Worm (Caenorhabditis elegans) whole organism, L2 larva: ENCODE measurements around the gene hint-3.
A peak's percentile ranks its signal among the peaks of the same experiment; 100 is the strongest.

Experiments used
- R02D3.7 ChIP-seq: fragments of 150-350 bp; optimal IDR thresholded peaks from 2 replicates; lab custom pipeline; 2014; ENCODE audit warnings: missing biosample characterization, missing genetic modification characterization
- ZK546.5 ChIP-seq: sonication (generic microtip); optimal IDR thresholded peaks from 2 replicates; lab custom pipeline; 2017; ENCODE audit warnings: missing biosample characterization, missing genetic modification characterization
- aly-2 ChIP-seq: fragments of 150-350 bp; optimal IDR thresholded peaks from 2 replicates; lab custom pipeline; 2014; ENCODE audit warnings: missing biosample characterization, missing genetic modification characterization
- ama-1 ChIP-seq: fragments of 150-350 bp; optimal IDR thresholded peaks from 2 replicates; lab custom pipeline; 2018; ENCODE audit warnings: inconsistent platforms
- blmp-1 ChIP-seq: sonication (generic microtip); optimal IDR thresholded peaks from 2 replicates; lab custom pipeline; 2017; ENCODE audit warnings: missing genetic modification characterization, mild to moderate bottlenecking, missing compliant biosample characterization, antibody characterized with exemption, moderate library complexity; ENCODE audit not compliant: insufficient read depth
- ceh-16 ChIP-seq: fragments of 150-350 bp; optimal IDR thresholded peaks from 2 replicates; lab custom pipeline; 2014; ENCODE audit warnings: missing biosample characterization, missing genetic modification characterization
- dmd-4 ChIP-seq: sonication (generic microtip); optimal IDR thresholded peaks from 2 replicates; lab custom pipeline; 2017; ENCODE audit warnings: missing biosample characterization, missing genetic modification characterization
- elt-1 ChIP-seq: fragments of 150-350 bp; optimal IDR thresholded peaks from 2 replicates; lab custom pipeline; 2014; ENCODE audit warnings: missing biosample characterization, missing genetic modification characterization
- elt-3 ChIP-seq: sonication (generic microtip); optimal IDR thresholded peaks from 2 replicates; lab custom pipeline; 2017; ENCODE audit warnings: missing biosample characterization, missing genetic modification characterization
- fos-1 ChIP-seq: fragments of 150-350 bp; optimal IDR thresholded peaks from 2 replicates; lab custom pipeline; 2014; ENCODE audit warnings: missing biosample characterization, missing genetic modification characterization
- gmeb-1 ChIP-seq: fragments of 150-350 bp; optimal IDR thresholded peaks from 2 replicates; lab custom pipeline; 2014; ENCODE audit warnings: missing biosample characterization, missing genetic modification characterization
- lin-11 ChIP-seq: fragments of 150-350 bp; sonication (generic microtip); optimal IDR thresholded peaks from 2 replicates; lab custom pipeline; 2014; ENCODE audit warnings: missing biosample characterization, missing genetic modification characterization, inconsistent platforms, mixed read lengths
- lsy-2 ChIP-seq, 2 experiments: fragments of 150-350 bp in 1 of 2; sonication (generic microtip) in 1 of 2; optimal IDR thresholded peaks; 2 replicates each; lab custom pipeline; 2014 to 2017; ENCODE audit warnings: missing biosample characterization in 2 of 2, missing genetic modification characterization in 2 of 2
- mab-5 ChIP-seq: fragments of 150-350 bp; optimal IDR thresholded peaks from 2 replicates; lab custom pipeline; 2014; ENCODE audit warnings: missing biosample characterization, missing genetic modification characterization
- mdl-1 ChIP-seq, 2 experiments: fragments of 150-350 bp in 1 of 2; sonication (generic microtip) in 1 of 2; optimal IDR thresholded peaks; 2 replicates each; lab custom pipeline; 2017; ENCODE audit warnings: missing biosample characterization in 2 of 2, missing genetic modification characterization in 2 of 2
- nhr-11 ChIP-seq: fragments of 150-350 bp; optimal IDR thresholded peaks from 2 replicates; lab custom pipeline; 2014; ENCODE audit warnings: missing biosample characterization, missing genetic modification characterization
- nhr-12 ChIP-seq: fragments of 150-350 bp; optimal IDR thresholded peaks from 2 replicates; lab custom pipeline; 2014; ENCODE audit warnings: missing biosample characterization, missing genetic modification characterization
- nhr-129 ChIP-seq: fragments of 150-350 bp; optimal IDR thresholded peaks from 2 replicates; lab custom pipeline; 2014; ENCODE audit warnings: missing biosample characterization, missing genetic modification characterization
- nhr-23 ChIP-seq: fragments of 150-350 bp; optimal IDR thresholded peaks from 2 replicates; lab custom pipeline; 2014; ENCODE audit warnings: missing biosample characterization, missing genetic modification reagents, missing genetic modification characterization
- nhr-237 ChIP-seq: fragments of 150-350 bp; optimal IDR thresholded peaks from 2 replicates; lab custom pipeline; 2014; ENCODE audit warnings: missing biosample characterization, missing genetic modification characterization
- nhr-25 ChIP-seq: fragments of 150-350 bp; sonication (generic microtip); optimal IDR thresholded peaks from 3 replicates; lab custom pipeline; 2014; ENCODE audit warnings: missing biosample characterization, missing genetic modification characterization
- nhr-77 ChIP-seq: fragments of 150-350 bp; optimal IDR thresholded peaks from 2 replicates; lab custom pipeline; 2014; ENCODE audit warnings: missing biosample characterization, missing genetic modification characterization
- peb-1 ChIP-seq: fragments of 150-350 bp; optimal IDR thresholded peaks from 2 replicates; lab custom pipeline; 2014; ENCODE audit warnings: missing biosample characterization, missing genetic modification characterization
- skn-1 ChIP-seq: sonication (generic microtip); optimal IDR thresholded peaks from 2 replicates; lab custom pipeline; 2017; ENCODE audit warnings: missing biosample characterization, missing genetic modification characterization
- sma-3 ChIP-seq: sonication (generic microtip); optimal IDR thresholded peaks from 2 replicates; lab custom pipeline; 2016; ENCODE audit warnings: missing genetic modification reagents, missing genetic modification characterization, missing compliant biosample characterization
- sma-9 ChIP-seq, 2 experiments: fragments of 150-350 bp in 1 of 2; sonication (generic microtip) in 1 of 2; optimal IDR thresholded peaks; 2 replicates each; lab custom pipeline; 2014 to 2016; ENCODE audit warnings: missing genetic modification characterization in 2 of 2, mild to moderate bottlenecking in 1 of 2, missing biosample characterization in 1 of 2, missing compliant biosample characterization in 1 of 2, missing genetic modification reagents in 1 of 2, moderate library complexity in 1 of 2
- snpc-4 ChIP-seq: fragments of 150-350 bp; optimal IDR thresholded peaks from 2 replicates; lab custom pipeline; 2014; ENCODE audit warnings: missing biosample characterization, missing genetic modification characterization
- unc-39 ChIP-seq: fragments of 150-350 bp; optimal IDR thresholded peaks from 2 replicates; lab custom pipeline; 2014; ENCODE audit warnings: missing biosample characterization, missing genetic modification characterization
- unc-62 ChIP-seq: fragments of 150-350 bp; optimal IDR thresholded peaks from 2 replicates; lab custom pipeline; 2014; ENCODE audit warnings: missing biosample characterization, missing genetic modification reagents, missing genetic modification characterization
- zag-1 ChIP-seq: fragments of 150-350 bp; optimal IDR thresholded peaks from 2 replicates; lab custom pipeline; 2014; ENCODE audit warnings: missing biosample characterization, missing genetic modification characterization
- ztf-1 ChIP-seq: fragments of 200-800 bp; sonication (Bioruptor generic); conservative IDR thresholded peaks from 2 replicates; pipeline ENCODE4 v1.3.6; 2022; ENCODE audit warnings: missing genetic modification characterization, missing compliant biosample characterization
- ztf-11 ChIP-seq: sonication (generic microtip); optimal IDR thresholded peaks from 2 replicates; lab custom pipeline; 2017; ENCODE audit warnings: missing biosample characterization, missing genetic modification characterization

hint-3 gene

ce11 chrV:7734909-7735308 is 25.4 kb upstream of the hint-3 start, which contains the start of gene clic-1 (continued):
- TF ChIP-seq mab-5 (no peak), ZK546.5 (tag; lab: Kevin White, UChicago) (no peak), mdl-1 (tag; optimal IDR thresholded peaks at IDR 0.05; lab: Kevin White, UChicago) (peak in 1 of 2 experiments; percentile 51)

- TF ChIP-seq nhr-129 (tag; lab: Kevin White, UChicago) (no peak), snpc-4 (tag; lab: Kevin White, UChicago) (no peak), elt-1 (no peak), lin-11 (tag; lab: Kevin White, UChicago) (no peak), peb-1 (tag; lab: Kevin White, UChicago) (no peak), sma-3 (GFP tag; lab: Kevin White, UChicago) (no peak), dmd-4 (tag; lab: Kevin White, UChicago) (no peak), ama-1 (lab: Kevin White, UChicago) (no peak), nhr-12 (tag; lab: Kevin White, UChicago) (no peak), zag-1 (no peak)
Observed at ce11 chrV:7735319-7735718, 25.0 kb upstream of the hint-3 start, which contains the start of gene srr-10. Gene srr-10, plus strand, starts transcription at chrV:7735619.

- no peak for TF ChIP-seq nhr-23 (tag; lab: Kevin White, UChicago)
- TF ChIP-seq sma-9 (GFP tag; optimal IDR thresholded peaks at IDR 0.05; lab: Kevin White, UChicago): no peak
- no peak for TF ChIP-seq sma-9 (tag; optimal IDR thresholded peaks at IDR 0.05; lab: Kevin White, UChicago)
- TF ChIP-seq nhr-77: no peak
- TF ChIP-seq fos-1: no peak
- TF ChIP-seq gmeb-1 (tag; lab: Kevin White, UChicago): no peak
- TF ChIP-seq R02D3.7 (tag; lab: Kevin White, UChicago): no peak
- no peak for TF ChIP-seq nhr-237
- TF ChIP-seq nhr-11 (tag; lab: Kevin White, UChicago): no peak
- no peak for TF ChIP-seq aly-2
- no peak for TF ChIP-seq unc-39 (tag; lab: Kevin White, UChicago)
- TF ChIP-seq zag-1: no peak
- no peak for TF ChIP-seq mab-5
- no peak for TF ChIP-seq lin-11 (tag; lab: Kevin White, UChicago)
- TF ChIP-seq ztf-1 (GFP tag; lab: Robert Waterston, UW): no peak
- TF ChIP-seq ceh-16: no peak
- TF ChIP-seq, all 48 proteins: peak for 0
Observed at ce11 chrV:7737710-7738109, 22.6 kb upstream of the hint-3 start, which contains the start of gene srr-9. Gene srr-9, plus strand, starts transcription at chrV:7738010.

DNA sequence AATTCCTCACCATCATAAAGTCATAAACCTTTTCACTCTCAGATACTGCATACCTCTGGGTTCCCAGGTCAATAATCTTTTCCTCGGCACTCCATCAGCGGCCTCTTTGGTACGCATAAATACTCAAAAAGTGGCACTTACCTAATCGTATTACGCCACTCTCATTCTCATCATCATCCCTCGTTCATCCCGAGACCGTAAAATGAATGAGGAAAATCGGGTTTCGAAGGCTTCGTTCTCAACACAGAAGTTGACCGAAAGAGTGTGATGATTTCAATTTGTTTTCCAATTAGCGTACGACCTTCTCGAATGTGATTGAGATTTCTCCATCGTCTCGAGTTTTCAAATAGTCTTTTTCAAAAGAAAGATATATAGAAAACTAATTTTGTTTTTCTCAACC is 20.3 kb upstream of the hint-3 start:
- no peak for TF ChIP-seq lsy-2 (tag; optimal IDR thresholded peaks at IDR 0.05; lab: Kevin White, UChicago)
- TF ChIP-seq peb-1 (tag; lab: Kevin White, UChicago): no peak
- no peak for TF ChIP-seq ztf-11 (tag; lab: Kevin White, UChicago)
- TF ChIP-seq elt-3 (tag; lab: Kevin White, UChicago): no peak
- no peak for TF ChIP-seq nhr-77
- no peak for TF ChIP-seq unc-62 (GFP tag; lab: Kevin White, UChicago)
- TF ChIP-seq elt-1: no peak
- no peak for TF ChIP-seq sma-9 (GFP tag; optimal IDR thresholded peaks at IDR 0.05; lab: Kevin White, UChicago)
- TF ChIP-seq sma-9 (tag; optimal IDR thresholded peaks at IDR 0.05; lab: Kevin White, UChicago): no peak
- no peak for TF ChIP-seq skn-1 (tag; lab: Kevin White, UChicago)
- TF ChIP-seq ZK546.5 (tag; lab: Kevin White, UChicago): no peak

- TF ChIP-seq unc-39 (tag; lab: Kevin White, UChicago): no peak
- no peak for TF ChIP-seq ZK546.5 (tag; lab: Kevin White, UChicago)
- no peak for TF ChIP-seq mab-5
- no peak for TF ChIP-seq nhr-23 (tag; lab: Kevin White, UChicago)
- no peak for TF ChIP-seq blmp-1 (tag; lab: Kevin White, UChicago)
- TF ChIP-seq nhr-25 (tag; lab: Kevin White, UChicago): no peak
- no peak for TF ChIP-seq sma-9 (GFP tag; optimal IDR thresholded peaks at IDR 0.05; lab: Kevin White, UChicago)
- TF ChIP-seq sma-9 (tag; optimal IDR thresholded peaks at IDR 0.05; lab: Kevin White, UChicago): no peak
- no peak for TF ChIP-seq nhr-12 (tag; lab: Kevin White, UChicago)
- TF ChIP-seq, all 48 proteins: peak for 0
Observed at ce11 chrV:7741918-7742317, 18.4 kb upstream of the hint-3 start.
